Fruit fly (Drosophila melanogaster) whole organism, wandering third instar larva: Measurements from ENCODE around the gene Ugt36F1.

ENCODE experiments used
- Abd-B ChIP-seq: fragments of >200 bp; optimal IDR thresholded peaks from 2 replicates; lab custom pipeline; 2017; ENCODE audit warnings: missing biosample characterization, missing genetic modification characterization
- Dfd ChIP-seq: fragments of >200 bp; optimal IDR thresholded peaks from 2 replicates; lab custom pipeline; 2017; ENCODE audit warnings: missing biosample characterization, missing genetic modification characterization
- Dif ChIP-seq: fragments of 200-275, 200-300 bp; sonication (Bioruptor generic); optimal IDR thresholded peaks from 2 replicates; lab custom pipeline; 2018; ENCODE audit warnings: missing biosample characterization, missing genetic modification characterization; ENCODE audit not compliant: partially characterized antibody
- GATAd ChIP-seq: sonication (Bioruptor generic); optimal IDR thresholded peaks from 2 replicates; lab custom pipeline; 2016; ENCODE audit warnings: missing biosample characterization, missing genetic modification characterization
- Hr78 ChIP-seq: fragments of >200 bp; optimal IDR thresholded peaks from 2 replicates; lab custom pipeline; 2017; ENCODE audit warnings: missing biosample characterization, missing genetic modification characterization
- Hr83 ChIP-seq: fragments of 200-300 bp; sonication (Bioruptor generic); optimal IDR thresholded peaks from 2 replicates; lab custom pipeline; 2016; ENCODE audit warnings: missing biosample characterization, mild to moderate bottlenecking, missing genetic modification characterization, moderate library complexity; ENCODE audit not compliant: poor library complexity, severe bottlenecking
- Myc ChIP-seq: fragments of >200 bp; optimal IDR thresholded peaks from 2 replicates; lab custom pipeline; 2017
- OdsH ChIP-seq: fragments of 200-800 bp; sonication (Bioruptor generic); optimal IDR thresholded peaks from 2 replicates; lab custom pipeline; 2016; ENCODE audit warnings: missing biosample characterization, mild to moderate bottlenecking, missing genetic modification characterization
- Rel ChIP-seq, 2 experiments: fragments of 200-800 bp; sonication (Bioruptor generic) in 1 of 2; optimal IDR thresholded peaks; 2 replicates in 1 of 2; 3 replicates in 1 of 2; lab custom pipeline; 2016 to 2019; ENCODE audit warnings: mild to moderate bottlenecking in 2 of 2, missing biosample characterization in 2 of 2, missing genetic modification characterization in 2 of 2, moderate library complexity in 1 of 2
- brk ChIP-seq: fragments of 200-800 bp; sonication (Bioruptor generic); optimal IDR thresholded peaks from 2 replicates; lab custom pipeline; 2016; ENCODE audit warnings: missing biosample characterization, mild to moderate bottlenecking, missing genetic modification characterization
- dl ChIP-seq, 2 experiments: fragments of 175-275, 200-275 bp in 1 of 2; fragments of 200-275 bp in 1 of 2; sonication (Bioruptor generic); optimal IDR thresholded peaks; lab custom pipeline; 2018; ENCODE audit warnings: mild to moderate bottlenecking in 2 of 2, missing biosample characterization in 2 of 2, missing genetic modification characterization in 2 of 2, moderate library complexity in 2 of 2; ENCODE audit not compliant: partially characterized antibody in 2 of 2, insufficient read depth in 1 of 2
- pan ChIP-seq: fragments of >200 bp; optimal IDR thresholded peaks from 2 replicates; lab custom pipeline; 2017
- psq ChIP-seq: fragments of 200-800 bp; sonication (Bioruptor generic); optimal IDR thresholded peaks from 3 replicates; lab custom pipeline; 2017; ENCODE audit warnings: missing biosample characterization, mild to moderate bottlenecking, missing genetic modification characterization, moderate library complexity
- usp ChIP-seq: fragments of >200 bp; optimal IDR thresholded peaks from 2 replicates; lab custom pipeline; 2017; ENCODE audit warnings: missing biosample characterization, missing genetic modification characterization

dm6 chr2L:18812755-18813154 is 6.4 kb upstream of the Ugt36F1 start:
- TF ChIP-seq OdsH (GFP tag; lab: Kevin White, UChicago), result no peak
- TF ChIP-seq usp, result no peak
- TF ChIP-seq Myc, result no peak
- no peak for TF ChIP-seq dl (GFP tag; optimal IDR thresholded peaks at IDR 0.05; lab: Kevin White, UChicago; ENCODE audit: insufficient read depth in 1 of 2, partially characterized antibody in 2 of 2)
- TF ChIP-seq psq (GFP tag; lab: Kevin White, UChicago), result no peak
- no peak for TF ChIP-seq Hr83 (GFP tag; lab: Kevin White, UChicago)
- no peak for TF ChIP-seq pan (lab: Kevin White, UChicago)
- TF ChIP-seq brk (GFP tag; lab: Kevin White, UChicago), result no peak
- TF ChIP-seq Dfd (GFP tag; lab: Kevin White, UChicago), result no peak
- no peak for TF ChIP-seq Rel (GFP tag; optimal IDR thresholded peaks at IDR 0.05; lab: Kevin White, UChicago)
- TF ChIP-seq Rel (tag; optimal IDR thresholded peaks at IDR 0.05; lab: Kevin White, UChicago), result no peak
- TF ChIP-seq Hr78 (GFP tag; lab: Kevin White, UChicago), result no peak
- no peak for TF ChIP-seq Abd-B
- TF ChIP-seq GATAd, result no peak
- no peak for TF ChIP-seq Dif (GFP tag; lab: Kevin White, UChicago)
